Worm (Caenorhabditis elegans): ENCODE measurements around the gene C27C12.3.

ce11 chrX:14819495-14819894 is 46.1 kb downstream of the C27C12.3 start:
- TF ChIP-seq skn-1 (tag; optimal IDR thresholded peaks at IDR 0.05) = no peak
- no peak for TF ChIP-seq alr-1 (tag; optimal IDR thresholded peaks at IDR 0.05; ENCODE audit: borderline replicate concordance)
- no peak for TF ChIP-seq pag-3 (tag; optimal IDR thresholded peaks at IDR 0.05; ENCODE audit: borderline replicate concordance, insufficient read depth)
- TF ChIP-seq aly-2 (tag; optimal IDR thresholded peaks at IDR 0.05) = no peak
- TF ChIP-seq sptf-1 (tag; optimal IDR thresholded peaks at IDR 0.05) = no peak
- no peak for TF ChIP-seq unc-86 (tag; optimal IDR thresholded peaks at IDR 0.05)
